Worm (Caenorhabditis elegans) whole organism, mixed stage, embryonic: ENCODE data around the gene gpx-5.

Experiments used
- flh-1 ChIP-seq: fragments of 200-800 bp; sonication (Bioruptor generic); optimal IDR thresholded peaks from 2 replicates; lab custom pipeline; 2018; ENCODE audit warnings: mild to moderate bottlenecking, missing genetic modification characterization, moderate library complexity, missing compliant biosample characterization
- sem-2 ChIP-seq: fragments of 200-800 bp; sonication (Bioruptor generic); optimal IDR thresholded peaks from 2 replicates; lab custom pipeline; 2018; ENCODE audit warnings: mild to moderate bottlenecking, missing genetic modification characterization, missing compliant biosample characterization

DNA sequence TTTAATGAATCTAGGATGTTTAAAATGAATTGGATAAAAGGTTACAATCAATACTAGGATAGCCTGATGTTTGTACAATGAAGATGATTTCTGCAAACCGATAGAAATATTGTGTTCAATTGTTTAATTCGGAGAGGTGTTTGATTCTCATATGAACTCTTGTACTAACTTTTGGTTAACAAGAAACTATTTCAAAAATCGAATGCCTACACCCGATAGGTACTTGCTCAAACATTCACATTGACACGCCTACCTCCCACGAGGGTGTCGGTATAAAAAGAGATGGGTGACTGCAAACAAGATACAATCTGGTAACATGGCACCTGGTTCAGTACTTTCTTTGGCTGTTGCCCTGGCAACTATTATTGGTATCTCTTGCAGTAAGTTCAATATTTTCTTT lies 3.2 kb downstream of the gpx-5 start, which contains the start of gene gpx-3:
- TF ChIP-seq sem-2 (GFP tag; lab: Kevin White, UChicago) (no peak), flh-1 (GFP tag; lab: Kevin White, UChicago) (no peak)
